Fruit fly (Drosophila melanogaster) whole organism, wandering third instar larva: ENCODE results near the gene CG3526.

Source experiments
- Jra ChIP-seq: sonication (Bioruptor generic); optimal IDR thresholded peaks from 2 replicates; lab custom pipeline; 2016; ENCODE audit warnings: missing biosample characterization, missing genetic modification characterization
- Vsx2 ChIP-seq: fragments of 200-300, 225-300 bp; sonication (Bioruptor generic); optimal IDR thresholded peaks from 2 replicates; lab custom pipeline; 2018; ENCODE audit warnings: missing biosample characterization, missing genetic modification characterization; ENCODE audit not compliant: partially characterized antibody
- br ChIP-seq: fragments of 200-800 bp; sonication (Bioruptor generic); optimal IDR thresholded peaks from 2 replicates; lab custom pipeline; 2016; ENCODE audit warnings: missing biosample characterization, missing genetic modification characterization
- dmrt93B ChIP-seq: fragments of 200-800 bp; sonication (Bioruptor generic); optimal IDR thresholded peaks from 2 replicates; lab custom pipeline; 2018; ENCODE audit warnings: missing biosample characterization, mild to moderate bottlenecking, missing genetic modification characterization

DNA sequence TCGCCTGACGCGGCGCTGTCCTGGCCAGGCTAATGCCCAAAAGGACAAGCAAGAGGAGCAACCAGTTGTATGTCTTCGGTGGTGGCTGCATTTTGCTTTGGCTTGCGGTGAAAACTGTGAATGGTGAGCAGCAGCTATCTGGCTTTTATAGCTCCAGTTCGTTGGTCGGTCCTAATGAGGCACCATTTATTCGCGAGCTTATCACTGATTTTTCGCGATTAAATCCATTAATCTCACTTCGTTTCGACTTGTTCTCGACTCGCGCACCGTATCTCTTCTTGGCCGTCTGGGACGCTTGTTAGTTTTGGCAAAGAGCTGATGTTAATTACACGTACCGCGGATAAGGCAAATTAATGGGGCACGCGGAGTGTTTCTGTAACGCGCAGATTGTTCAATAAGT is 14.1 kb upstream of the CG3526 start, which contains the start of gene CG14417:
- TF ChIP-seq br (GFP tag; lab: Kevin White, UChicago) (no peak), Vsx2 (GFP tag; lab: Kevin White, UChicago) (no peak), Jra (no peak), dmrt93B (GFP tag; lab: Kevin White, UChicago) (no peak)
